Worm (Caenorhabditis elegans) whole organism, L4/young adult: ENCODE data around the gene T20D3.14.
"Not testable (repeated sequence)": the region's sequence is repeated elsewhere in the genome, so short reads cannot be mapped to it uniquely, and the experiment has no call there.

Experiments used
- W03F9.2 ChIP-seq: fragments of 150-350 bp; optimal IDR thresholded peaks from 2 replicates; lab custom pipeline; 2014; ENCODE audit warnings: missing biosample characterization, missing genetic modification characterization
- him-1 ChIP-seq: sonication (generic microtip); optimal IDR thresholded peaks from 2 replicates; lab custom pipeline; 2016; ENCODE audit warnings: missing genotype, missing genetic modification reagents, missing genetic modification characterization, missing compliant biosample characterization

ce11 chrIV:9293825-9294224 is 41.9 kb downstream of the T20D3.14 start, which contains the start of gene nhr-264:
- not testable (repeated sequence) for TF ChIP-seq him-1, W03F9.2 (tag; lab: Kevin White, UChicago)
